Fruit fly (Drosophila melanogaster) whole organism, embryonic: ENCODE data around the gene 7B2.
A peak's percentile ranks its signal among the peaks of the same experiment; 100 is the strongest.

Source experiments
- CG12942 ChIP-seq: fragments of 200-800 bp; sonication (Bioruptor generic); optimal IDR thresholded peaks from 3 replicates; lab custom pipeline; 2016; ENCODE audit warnings: missing biosample characterization, missing genetic modification characterization
- CG1602 ChIP-seq: fragments of 200-800 bp; sonication (Bioruptor generic); optimal IDR thresholded peaks from 3 replicates; lab custom pipeline; 2016; ENCODE audit warnings: missing biosample characterization, missing genetic modification characterization
- CG16815 ChIP-seq: fragments of 200-800 bp; sonication (Bioruptor generic); optimal IDR thresholded peaks from 3 replicates; lab custom pipeline; 2017; ENCODE audit warnings: missing biosample characterization, mild to moderate bottlenecking, missing genetic modification characterization
- CG17359 ChIP-seq: fragments of 200-800 bp; sonication (Bioruptor generic); optimal IDR thresholded peaks from 3 replicates; lab custom pipeline; 2018; ENCODE audit warnings: missing biosample characterization, mild to moderate bottlenecking, missing genetic modification characterization, moderate library complexity
- CG17568 ChIP-seq: fragments of 200-800 bp; sonication (Bioruptor generic); optimal IDR thresholded peaks from 2 replicates; lab custom pipeline; 2018; ENCODE audit warnings: missing biosample characterization, mild to moderate bottlenecking, missing genetic modification characterization, moderate library complexity
- CG18599 ChIP-seq: fragments of 200-800 bp; sonication (Bioruptor generic); optimal IDR thresholded peaks from 3 replicates; lab custom pipeline; 2017; ENCODE audit warnings: missing biosample characterization, missing genetic modification characterization, mild to moderate bottlenecking, moderate library complexity, missing genetic modification reagents
- CG2116 ChIP-seq: fragments of 200-800 bp; sonication (Bioruptor generic); optimal IDR thresholded peaks from 3 replicates; lab custom pipeline; 2018; ENCODE audit warnings: missing biosample characterization, mild to moderate bottlenecking, missing genetic modification characterization
- CG2678 ChIP-seq: fragments of 200-800 bp; sonication (Bioruptor generic); optimal IDR thresholded peaks from 3 replicates; lab custom pipeline; 2019; ENCODE audit warnings: missing biosample characterization, mild to moderate bottlenecking, missing genetic modification characterization, moderate library complexity
- CG32532 ChIP-seq: fragments of 200-800 bp; sonication (Bioruptor generic); IDR thresholded peaks from 2 replicates; pipeline ENCODE4 v1.3.6; 2022; ENCODE audit warnings: missing biosample characterization, missing genetic modification characterization
- CG33213 ChIP-seq: fragments of 200-800 bp; sonication (Bioruptor generic); optimal IDR thresholded peaks from 3 replicates; lab custom pipeline; 2016; ENCODE audit warnings: missing biosample characterization, missing genetic modification characterization
- CG4282 ChIP-seq: fragments of 200-800 bp; sonication (Bioruptor generic); optimal IDR thresholded peaks from 2 replicates; lab custom pipeline; 2016; ENCODE audit warnings: missing biosample characterization, missing genetic modification characterization
- CG6689 ChIP-seq: fragments of 200-800 bp; sonication (Bioruptor generic); IDR thresholded peaks from 2 replicates; pipeline ENCODE4 v1.3.6; 2022; ENCODE audit warnings: missing biosample characterization, missing genetic modification characterization
- CG8478 ChIP-seq: fragments of >200 bp; optimal IDR thresholded peaks from 2 replicates; lab custom pipeline; 2018
- CoRest ChIP-seq: fragments of 200-800 bp; sonication (Bioruptor generic); optimal IDR thresholded peaks from 3 replicates; lab custom pipeline; 2018; ENCODE audit warnings: missing biosample characterization, mild to moderate bottlenecking, missing genetic modification characterization, moderate library complexity
- D ChIP-seq, 2 experiments: fragments of 200-800 bp in 1 of 2; fragments of >200 bp in 1 of 2; sonication (Bioruptor generic) in 1 of 2; optimal IDR thresholded peaks; 2 replicates in 1 of 2; 3 replicates in 1 of 2; lab custom pipeline; 2017; ENCODE audit warnings: mild to moderate bottlenecking in 1 of 2, missing biosample characterization in 1 of 2, missing genetic modification characterization in 1 of 2, missing genetic modification reagents in 1 of 2
- Doc2 ChIP-seq: fragments of 200-800 bp; sonication (Bioruptor generic); IDR thresholded peaks from 2 replicates; pipeline ENCODE4 v1.3.6; 2022; ENCODE audit warnings: missing biosample characterization, missing genetic modification characterization
- Doc3 ChIP-seq: fragments of 200-800 bp; sonication (Bioruptor generic); IDR thresholded peaks from 3 replicates; pipeline ENCODE4 v1.3.6; 2022; ENCODE audit warnings: missing biosample characterization, missing genetic modification characterization; ENCODE audit not compliant: partially characterized antibody
- HLHmδ ChIP-seq: fragments of 200-800 bp; sonication (Bioruptor generic); optimal IDR thresholded peaks from 2 replicates; lab custom pipeline; 2018; ENCODE audit warnings: missing biosample characterization, mild to moderate bottlenecking, missing genetic modification characterization, moderate library complexity
- Hmx ChIP-seq: fragments of 200-800 bp; sonication (Bioruptor generic); optimal IDR thresholded peaks from 2 replicates; lab custom pipeline; 2016; ENCODE audit warnings: missing biosample characterization, missing genetic modification characterization
- Med ChIP-seq: fragments of 200-800 bp; sonication (Bioruptor generic); peaks from one replicate; lab custom pipeline; 2016; ENCODE audit warnings: missing biosample characterization, missing genetic modification characterization, mild to moderate bottlenecking, inconsistent platforms, moderate library complexity
- NFAT ChIP-seq: fragments of 200-800 bp; sonication (Bioruptor generic); IDR thresholded peaks from 2 replicates; pipeline ENCODE4 v1.3.6; 2022; ENCODE audit warnings: missing biosample characterization, missing genetic modification characterization
- Oli ChIP-seq: fragments of 200-800 bp; sonication (Bioruptor generic); optimal IDR thresholded peaks from 2 replicates; lab custom pipeline; 2018; ENCODE audit warnings: missing biosample characterization, mild to moderate bottlenecking, missing genetic modification characterization, moderate library complexity
- Optix ChIP-seq: fragments of 200-800 bp; sonication (Bioruptor generic); IDR thresholded peaks from 3 replicates; pipeline ENCODE4 v1.3.6; 2022; ENCODE audit warnings: missing biosample characterization, missing genetic modification characterization
- Rx ChIP-seq: fragments of 200-800 bp; sonication (Bioruptor generic); IDR thresholded peaks from 2 replicates; pipeline ENCODE4 v1.3.6; 2022; ENCODE audit warnings: missing biosample characterization, missing genetic modification characterization
- Scr ChIP-seq: fragments of 200-800 bp; sonication (Bioruptor generic); IDR thresholded peaks from 2 replicates; pipeline ENCODE4 v1.3.6; 2022; ENCODE audit warnings: missing biosample characterization, missing genetic modification characterization; ENCODE audit not compliant: partially characterized antibody
- caup ChIP-seq: fragments of 200-800 bp; sonication (Bioruptor generic); optimal IDR thresholded peaks from 3 replicates; lab custom pipeline; 2017; ENCODE audit warnings: missing biosample characterization, mild to moderate bottlenecking, missing genetic modification characterization, moderate library complexity; ENCODE audit not compliant: severe bottlenecking
- chm ChIP-seq: fragments of 200-800 bp; sonication (Bioruptor generic); IDR thresholded peaks from 2 replicates; pipeline ENCODE4 v1.3.6; 2022; ENCODE audit warnings: missing biosample characterization, missing genetic modification characterization
- dimm ChIP-seq: fragments of 200-800 bp; sonication (Bioruptor generic); IDR thresholded peaks from 2 replicates; pipeline ENCODE4 v1.3.6; 2022; ENCODE audit warnings: missing biosample characterization, missing genetic modification characterization
- dmrt11E ChIP-seq: fragments of 200-800 bp; sonication (Bioruptor generic); optimal IDR thresholded peaks from 3 replicates; lab custom pipeline; 2018; ENCODE audit warnings: missing biosample characterization, mild to moderate bottlenecking, missing genetic modification characterization, moderate library complexity
- dmrt99B ChIP-seq: fragments of 200-800 bp; sonication (Bioruptor generic); optimal IDR thresholded peaks from 2 replicates; lab custom pipeline; 2018; ENCODE audit warnings: missing biosample characterization, mild to moderate bottlenecking, missing genetic modification characterization, moderate library complexity
- dysf ChIP-seq: fragments of 200-800 bp; sonication (Bioruptor generic); IDR thresholded peaks from 3 replicates; pipeline ENCODE4 v1.3.6; 2022; ENCODE audit warnings: missing biosample characterization, missing genetic modification characterization
- en ChIP-seq: fragments of 200-800 bp; sonication (Bioruptor generic); optimal IDR thresholded peaks from 2 replicates; lab custom pipeline; 2016; ENCODE audit warnings: missing biosample characterization, missing genetic modification characterization
- fd3F ChIP-seq: fragments of 200-800 bp; sonication (Bioruptor generic); optimal IDR thresholded peaks from 2 replicates; lab custom pipeline; 2018; ENCODE audit warnings: missing biosample characterization, mild to moderate bottlenecking, missing genetic modification characterization, moderate library complexity
- gt ChIP-seq: fragments of 200-800 bp; sonication (Bioruptor generic); IDR thresholded peaks from 2 replicates; pipeline ENCODE4 v1.3.6; 2022; ENCODE audit warnings: missing biosample characterization, missing genetic modification characterization
- hb ChIP-seq: fragments of 200-800 bp; sonication (Bioruptor generic); IDR thresholded peaks from 3 replicates; pipeline ENCODE4 v1.3.6; 2022; ENCODE audit warnings: missing biosample characterization, missing genetic modification characterization; ENCODE audit not compliant: partially characterized antibody
- luna ChIP-seq: fragments of 200-800 bp; sonication (Bioruptor generic); optimal IDR thresholded peaks from 2 replicates; lab custom pipeline; 2016; ENCODE audit warnings: missing biosample characterization, missing genetic modification characterization
- odd ChIP-seq: fragments of 200-800 bp; sonication (Bioruptor generic); optimal IDR thresholded peaks from 2 replicates; lab custom pipeline; 2017; ENCODE audit warnings: missing biosample characterization, mild to moderate bottlenecking, missing genetic modification characterization
- prd ChIP-seq, 3 experiments: fragments of >200 bp in 2 of 3; fragments of 200-800 bp in 1 of 3; sonication (Bioruptor generic) in 1 of 3; optimal IDR thresholded peaks in 2 of 3; IDR thresholded peaks in 1 of 3; 2 replicates in 2 of 3; 3 replicates in 1 of 3; pipeline versions ENCODE4 v1.3.6 to Lab custom; 2017 to 2022; ENCODE audit warnings: missing biosample characterization in 1 of 3, missing genetic modification characterization in 1 of 3
- psq ChIP-seq: fragments of 200-800 bp; sonication (Bioruptor generic); optimal IDR thresholded peaks from 2 replicates; lab custom pipeline; 2017; ENCODE audit warnings: missing biosample characterization, missing genetic modification characterization
- ro ChIP-seq: fragments of 200-800 bp; sonication (Bioruptor generic); IDR thresholded peaks from 2 replicates; pipeline ENCODE4 v1.3.6; 2022; ENCODE audit warnings: missing biosample characterization, missing genetic modification characterization
- stwl ChIP-seq: fragments of 200-800 bp; sonication (Bioruptor generic); optimal IDR thresholded peaks from 3 replicates; lab custom pipeline; 2018; ENCODE audit warnings: missing biosample characterization, mild to moderate bottlenecking, missing genetic modification characterization, moderate library complexity
- sug ChIP-seq: fragments of 200-800 bp; optimal IDR thresholded peaks from 2 replicates; lab custom pipeline; 2019; ENCODE audit warnings: missing biosample characterization, mild to moderate bottlenecking, missing genetic modification characterization, moderate library complexity
- tin ChIP-seq: fragments of 200-800 bp; sonication (Bioruptor generic); optimal IDR thresholded peaks from 3 replicates; lab custom pipeline; 2016; ENCODE audit warnings: missing biosample characterization, missing genetic modification characterization
- unpg ChIP-seq: fragments of 200-800 bp; sonication (Bioruptor generic); optimal IDR thresholded peaks from 3 replicates; lab custom pipeline; 2018; ENCODE audit warnings: missing biosample characterization, mild to moderate bottlenecking, missing genetic modification characterization, moderate library complexity
- vnd ChIP-seq: fragments of 200-800 bp; sonication (Bioruptor generic); IDR thresholded peaks from 3 replicates; pipeline ENCODE4 v1.3.6; 2022; ENCODE audit warnings: missing biosample characterization, missing genetic modification characterization; ENCODE audit not compliant: partially characterized antibody
- yki ChIP-seq: fragments of >200 bp; optimal IDR thresholded peaks from 3 replicates; lab custom pipeline; 2018

The 7B2 gene

DNA sequence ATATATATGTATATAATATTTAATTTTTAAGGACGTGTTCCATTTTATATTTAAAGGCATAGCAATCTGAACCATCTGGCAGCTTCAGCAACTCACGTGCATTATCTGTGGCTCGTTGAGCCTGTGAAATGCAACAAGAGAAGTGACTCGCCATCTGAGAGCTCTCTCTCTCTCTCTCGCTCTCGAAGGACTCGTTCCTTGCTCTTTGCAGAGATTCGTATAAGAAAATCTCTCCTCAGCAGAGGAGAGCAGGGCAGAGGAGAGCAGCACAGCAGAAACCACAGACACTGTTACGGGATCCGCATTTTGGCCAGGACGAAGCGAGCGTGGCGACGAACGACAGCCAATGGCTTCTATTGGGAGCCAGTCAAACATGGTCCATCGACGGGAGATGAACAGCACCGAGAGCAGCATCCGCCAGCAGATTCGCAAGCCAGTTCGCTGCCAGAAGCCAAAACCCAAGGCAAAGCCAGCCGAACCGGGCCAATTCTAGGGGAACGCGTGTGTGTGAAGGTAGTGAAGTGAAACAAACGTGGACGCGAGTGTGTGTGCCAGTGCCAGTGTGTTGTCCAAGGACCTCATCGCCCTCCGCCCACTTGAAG is 37.7 kb downstream of the 7B2 start, which contains the start of gene CG14669 (continued):
- TF ChIP-seq sug (tag; lab: Kevin White, UChicago) (no peak), yki (lab: Kevin White, UChicago) (peak; percentile 6), CG12942 (GFP tag; lab: Kevin White, UChicago) (no peak), Doc2 (GFP tag; lab: Robert Waterston, UW) (no peak), Oli (tag; lab: Kevin White, UChicago) (no peak), CG16815 (GFP tag; lab: Kevin White, UChicago) (no peak), tin (GFP tag; lab: Kevin White, UChicago) (no peak), fd3F (no peak)
- TF ChIP-seq, all 482 proteins: peak for 7

DNA sequence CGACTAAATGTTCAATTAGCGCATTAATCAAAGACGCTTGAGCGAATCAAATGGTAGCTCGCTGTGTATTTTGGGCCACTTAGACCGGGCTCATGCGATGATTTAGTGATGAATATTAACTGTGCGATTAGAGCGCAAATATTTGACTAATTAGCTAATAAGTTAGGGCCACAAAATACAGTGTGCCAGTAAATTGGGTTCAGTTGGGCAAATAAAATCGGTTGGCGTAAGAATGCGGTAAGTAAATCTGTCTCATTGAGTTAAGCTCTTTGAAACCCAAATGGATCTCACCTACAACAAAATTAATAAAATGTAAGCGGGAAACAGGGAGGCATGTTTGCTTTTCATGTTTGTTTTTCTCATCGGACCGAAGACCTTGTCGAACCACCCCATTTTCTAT is 43.9 kb downstream of the 7B2 start:
- peak; percentile 69 for TF ChIP-seq Med
- no peak for TF ChIP-seq Optix
- no peak for TF ChIP-seq chm (GFP tag; lab: Robert Waterston, UW)
- TF ChIP-seq stwl (tag; lab: Kevin White, UChicago): no peak

DNA sequence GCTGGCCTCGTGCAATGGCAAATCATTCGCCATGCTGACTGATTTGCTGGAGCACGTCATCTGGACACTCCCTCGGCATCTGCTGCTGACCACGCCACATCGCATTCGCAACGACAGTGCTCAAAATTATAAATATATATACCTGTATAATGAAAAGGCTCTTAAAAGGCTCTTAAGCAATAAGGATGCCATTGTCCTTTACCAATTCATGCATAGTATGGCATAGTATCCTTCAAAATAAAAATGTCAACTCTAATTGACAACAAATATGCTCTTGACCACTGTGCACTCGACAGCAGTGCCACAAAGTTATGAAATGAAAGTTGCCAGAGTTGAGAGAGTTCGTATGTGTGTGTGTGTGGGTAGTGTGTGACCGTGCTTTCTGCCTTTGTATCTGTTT is 45.5 kb downstream of the 7B2 start:
- TF ChIP-seq Scr (GFP tag; lab: Robert Waterston, UW) (no peak), Rx (GFP tag; lab: Robert Waterston, UW) (no peak), CG17568 (GFP tag; lab: Kevin White, UChicago) (no peak), caup (GFP tag; lab: Kevin White, UChicago) (no peak), CG6689 (GFP tag; lab: Robert Waterston, UW) (0 out of 2 replicates have a peak, but pooled peaks have one; percentile 15), hb (no peak), dysf (GFP tag; lab: Robert Waterston, UW) (0 out of 3 replicates have a peak, but pooled peaks have one; percentile 24), CG17359 (no peak), vnd (GFP tag; lab: Robert Waterston, UW) (no peak), gt (GFP tag; lab: Robert Waterston, UW) (no peak), prd (optimal IDR thresholded peaks at IDR 0.05; lab: Kevin White, UChicago) (no peak), prd (GFP tag; IDR thresholded peaks at IDR 0.05; lab: Robert Waterston, UW) (no peak), NFAT (GFP tag; lab: Robert Waterston, UW) (0 out of 2 replicates have a peak, but pooled peaks have one; percentile 20), CG2116 (no peak), psq (GFP tag; lab: Kevin White, UChicago) (no peak), HLHmδ (no peak), odd (GFP tag; lab: Kevin White, UChicago) (no peak), CG4282 (GFP tag; lab: Kevin White, UChicago) (no peak), Doc3 (GFP tag; lab: Robert Waterston, UW) (no peak), CG32532 (GFP tag; lab: Robert Waterston, UW) (0 out of 2 replicates have a peak, but pooled peaks have one; percentile 15), Hmx (GFP tag; lab: Kevin White, UChicago) (no peak), dimm (GFP tag; lab: Robert Waterston, UW) (no peak), dmrt99B (tag; lab: Kevin White, UChicago) (peak; percentile 37), dmrt11E (tag; lab: Kevin White, UChicago) (no peak), CG2678 (peak; percentile 25), ro (GFP tag; lab: Robert Waterston, UW) (no peak), CG1602 (GFP tag; lab: Kevin White, UChicago) (no peak), CG33213 (GFP tag; lab: Kevin White, UChicago) (no peak), CG18599 (GFP tag; lab: Kevin White, UChicago) (peak; percentile 55), CG8478 (no peak), luna (GFP tag; lab: Kevin White, UChicago) (no peak), D (optimal IDR thresholded peaks at IDR 0.05; lab: Kevin White, UChicago) (no peak), D (GFP tag; optimal IDR thresholded peaks at IDR 0.05; lab: Kevin White, UChicago) (no peak), unpg (GFP tag; lab: Kevin White, UChicago) (no peak), CoRest (tag; lab: Kevin White, UChicago) (no peak), en (no peak)
